Worm (Caenorhabditis elegans): ENCODE measurements around the gene K09C6.3.
"Not testable (repeated sequence)": the region's sequence is repeated elsewhere in the genome, so short reads cannot be mapped to it uniquely, and the experiment has no call there.

K09C6.3 gene

ce11 chrV:817182-817581 lies 35.1 kb upstream of the K09C6.3 start, which contains the start of gene R13D11.1:
Gene R13D11.1, plus strand, starts transcription at chrV:817482.
- TF ChIP-seq hmg-4 (GFP tag; optimal IDR thresholded peaks at IDR 0.05) (no peak), ceh-36 (tag; optimal IDR thresholded peaks at IDR 0.05) (no peak), ets-7 (tag; optimal IDR thresholded peaks at IDR 0.05) (no peak), tbx-37 (GFP tag; conservative IDR thresholded peaks at IDR 0.05) (no peak), hmbx-1 (tag; optimal IDR thresholded peaks at IDR 0.05) (no peak), F13C5.2 (tag; optimal IDR thresholded peaks at IDR 0.05) (no peak), sea-1 (GFP tag; conservative IDR thresholded peaks at IDR 0.05) (no peak), tbx-11 (GFP tag; IDR thresholded peaks at IDR 0.05) (no peak), tra-4 (tag; optimal IDR thresholded peaks at IDR 0.05) (no peak)

DNA sequence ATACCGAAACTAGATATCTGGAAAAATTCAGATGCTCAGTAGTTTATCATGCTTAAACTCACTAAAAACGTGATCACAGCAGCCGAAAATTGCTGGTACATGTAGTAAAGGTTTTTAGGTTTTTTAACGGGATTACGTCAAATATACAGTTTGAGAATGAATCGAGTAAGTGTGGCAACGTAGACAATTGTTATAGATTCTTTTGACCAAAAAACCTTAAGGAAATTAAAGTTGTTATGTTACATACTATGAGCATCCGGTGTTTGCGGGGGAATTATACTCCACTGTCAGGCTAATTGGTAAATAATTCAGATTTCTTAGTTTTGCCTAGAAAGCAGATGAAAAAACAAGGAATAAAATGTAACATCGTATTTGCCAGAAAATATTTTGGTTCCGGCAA lies 31.7 kb upstream of the K09C6.3 start, which contains the start of gene srx-32:
srx-32 (minus strand) TSS at position 101 of the 400 bp plus-strand sequence.
- not testable (repeated sequence) for TF ChIP-seq pes-1 (GFP tag; IDR thresholded peaks at IDR 0.05); scrt-1 (GFP tag; IDR thresholded peaks at IDR 0.05); hnd-1 (tag; optimal IDR thresholded peaks at IDR 0.05)

- TF ChIP-seq F13C5.2 (tag; optimal IDR thresholded peaks at IDR 0.05); ceh-36 (tag; optimal IDR thresholded peaks at IDR 0.05); hmg-4 (GFP tag; optimal IDR thresholded peaks at IDR 0.05): not testable (repeated sequence)
Measured at ce11 chrV:822922-823321, 29.4 kb upstream of the K09C6.3 start, which contains the start of gene srx-31. Gene srx-31, minus strand, starts transcription at chrV:823022.

DNA sequence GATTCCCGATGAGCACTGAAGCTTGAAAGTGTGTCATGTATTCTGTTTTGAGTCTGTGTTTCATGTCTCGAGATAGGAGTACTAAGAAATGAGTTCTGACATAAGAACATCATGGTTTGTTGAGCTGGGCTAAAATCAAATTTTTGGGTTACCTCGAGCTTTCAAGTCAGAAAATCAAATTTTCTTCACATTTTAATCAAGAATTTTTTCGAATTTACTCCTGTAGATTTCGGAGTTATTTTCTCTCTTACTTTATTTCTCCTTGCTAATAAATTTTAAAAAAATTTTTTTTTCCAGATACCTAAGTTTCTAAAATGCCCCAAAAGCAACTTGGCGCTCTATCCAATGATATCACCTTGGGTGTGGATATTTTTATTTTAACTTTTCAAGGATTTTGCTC lies 26.2 kb upstream of the K09C6.3 start, which contains the start of gene F41H8.2:
F41H8.2 (plus strand) TSS at position 301 of the 400 bp plus-strand sequence.
- TF ChIP-seq tbx-37 (GFP tag; conservative IDR thresholded peaks at IDR 0.05) (no peak), aly-1 (tag; optimal IDR thresholded peaks at IDR 0.05) (no peak), pes-1 (GFP tag; IDR thresholded peaks at IDR 0.05) (no peak), hnd-1 (tag; optimal IDR thresholded peaks at IDR 0.05) (no peak), scrt-1 (GFP tag; IDR thresholded peaks at IDR 0.05) (no peak), hmg-4 (GFP tag; optimal IDR thresholded peaks at IDR 0.05) (no peak), ceh-36 (tag; optimal IDR thresholded peaks at IDR 0.05) (no peak), F13C5.2 (tag; optimal IDR thresholded peaks at IDR 0.05) (no peak), ceh-13 (GFP tag; optimal IDR thresholded peaks at IDR 0.05) (no peak), sea-1 (GFP tag; conservative IDR thresholded peaks at IDR 0.05) (no peak), flt-1 (GFP tag; IDR thresholded peaks at IDR 0.05) (no peak)

DNA sequence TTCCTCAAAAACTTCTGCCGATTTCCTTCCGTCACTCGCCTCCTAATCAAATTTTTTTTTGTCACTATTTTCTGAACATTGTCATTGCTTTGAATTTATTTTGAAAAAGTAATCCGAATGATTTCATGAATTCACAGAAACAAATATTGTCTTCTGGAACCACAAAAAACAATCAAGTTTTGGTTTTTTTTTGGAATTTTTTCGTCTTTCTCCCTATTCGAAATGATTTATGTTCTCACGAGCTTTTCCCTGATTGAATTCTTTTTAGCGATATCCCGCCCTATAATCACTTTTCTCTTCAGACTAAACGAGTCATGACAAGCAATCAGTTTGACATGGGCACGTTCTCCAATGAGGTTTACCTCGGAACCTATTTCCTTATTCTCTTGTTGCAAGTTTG lies 18.9 kb upstream of the K09C6.3 start, which contains the start of gene F41H8.1:
F41H8.1 (plus strand) TSS at position 301 of the 400 bp plus-strand sequence.
- TF ChIP-seq scrt-1 (GFP tag; IDR thresholded peaks at IDR 0.05): no peak
- TF ChIP-seq ceh-13 (GFP tag; optimal IDR thresholded peaks at IDR 0.05): no peak
- no peak for TF ChIP-seq hmbx-1 (tag; optimal IDR thresholded peaks at IDR 0.05)
- no peak for TF ChIP-seq pes-1 (GFP tag; IDR thresholded peaks at IDR 0.05)
- no peak for TF ChIP-seq aly-1 (tag; optimal IDR thresholded peaks at IDR 0.05)
- TF ChIP-seq hmg-4 (GFP tag; optimal IDR thresholded peaks at IDR 0.05): no peak
- no peak for TF ChIP-seq sea-1 (GFP tag; conservative IDR thresholded peaks at IDR 0.05)
- no peak for TF ChIP-seq tra-4 (tag; optimal IDR thresholded peaks at IDR 0.05)
- no peak for TF ChIP-seq ets-7 (tag; optimal IDR thresholded peaks at IDR 0.05)
- no peak for TF ChIP-seq ceh-36 (tag; optimal IDR thresholded peaks at IDR 0.05)
- TF ChIP-seq flt-1 (GFP tag; IDR thresholded peaks at IDR 0.05): no peak
- no peak for TF ChIP-seq tbx-11 (GFP tag; IDR thresholded peaks at IDR 0.05)

DNA sequence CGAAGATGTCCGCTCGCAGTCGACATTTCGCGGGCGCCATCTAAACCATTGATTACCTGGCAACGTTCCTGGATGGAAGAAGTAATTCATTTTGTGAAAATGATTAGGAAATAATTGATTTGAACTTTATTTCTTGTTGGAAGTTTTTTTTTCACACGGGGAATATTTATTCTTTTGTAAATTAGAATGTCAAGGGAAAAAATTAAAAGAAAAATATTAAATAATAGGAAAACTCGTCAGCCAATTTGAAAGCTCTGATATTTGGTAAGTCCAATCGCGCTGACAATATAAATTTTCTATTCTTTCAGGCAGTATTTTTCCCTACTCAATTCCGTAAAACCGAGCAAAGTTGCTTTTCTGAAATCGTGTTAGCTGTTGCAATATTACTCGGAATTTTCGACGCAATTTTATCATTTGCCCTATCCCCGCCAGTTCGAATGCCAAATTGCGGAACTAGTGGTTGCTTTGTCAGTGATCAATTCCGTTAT lies 13.3 kb upstream of the K09C6.3 start, which contains the start of the genes K09C6.7 and K09C6.10:
K09C6.7 (minus strand) TSS at position 101 of the 488 bp plus-strand sequence.
K09C6.10 (plus strand) TSS at position 438 of the 488 bp plus-strand sequence.
- not testable (repeated sequence) for TF ChIP-seq hmg-4 (GFP tag; optimal IDR thresholded peaks at IDR 0.05); ceh-13 (GFP tag; optimal IDR thresholded peaks at IDR 0.05); ceh-36 (tag; optimal IDR thresholded peaks at IDR 0.05)

DNA sequence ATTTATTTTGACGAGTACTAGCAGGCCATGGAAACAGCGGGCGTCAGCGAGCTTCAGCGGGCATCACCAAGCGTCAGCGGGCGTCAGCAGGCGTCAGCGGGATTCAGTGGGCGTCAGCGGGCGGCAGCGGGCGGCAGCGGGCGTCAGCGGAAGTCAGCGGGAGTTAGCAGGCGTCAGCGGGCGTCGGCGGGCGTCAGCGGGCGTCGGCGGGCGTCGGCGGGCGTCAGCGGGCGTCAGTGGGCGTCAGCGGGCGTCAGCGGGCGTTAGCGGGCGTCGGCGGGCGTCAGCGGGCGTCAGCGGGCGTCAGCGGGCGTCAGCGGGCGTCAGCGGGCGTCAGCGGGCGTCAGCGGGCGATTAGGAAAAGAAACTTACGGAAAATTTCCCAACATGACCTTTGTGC lies 9.7 kb upstream of the K09C6.3 start:
- TF ChIP-seq hmbx-1 (tag; optimal IDR thresholded peaks at IDR 0.05) (no peak), pes-1 (GFP tag; IDR thresholded peaks at IDR 0.05) (peak; percentile 47; the same call in 1 of the 2 replicates)

DNA sequence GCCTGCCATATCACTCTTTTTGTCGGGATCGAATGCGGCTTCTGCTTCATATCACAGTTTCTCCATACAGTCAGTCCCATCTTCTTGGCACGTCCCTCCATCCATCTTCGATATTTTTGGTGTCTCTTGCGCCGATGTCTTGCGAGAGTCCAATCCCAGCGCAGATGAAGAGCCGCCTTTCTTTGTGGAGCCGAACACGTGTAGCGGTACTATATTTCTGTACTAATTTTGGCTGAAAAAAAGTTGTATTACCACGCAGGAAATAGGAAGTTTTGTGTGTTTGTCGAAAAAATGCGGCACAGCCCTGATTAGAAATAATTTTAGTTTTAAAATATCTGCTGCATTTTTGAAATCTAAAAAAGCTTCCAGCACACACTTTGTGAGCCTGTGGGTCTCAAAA lies 9.2 kb upstream of the K09C6.3 start, which contains the start of gene K09C6.8:
K09C6.8 (minus strand) TSS at position 101 of the 400 bp plus-strand sequence.
- TF ChIP-seq hmg-4 (GFP tag; optimal IDR thresholded peaks at IDR 0.05); aly-1 (tag; optimal IDR thresholded peaks at IDR 0.05); flt-1 (GFP tag; IDR thresholded peaks at IDR 0.05): not testable (repeated sequence)

ce11 chrV:847521-847920 lies 4.8 kb upstream of the K09C6.3 start, which contains the start of gene srbc-13:
Gene srbc-13, plus strand, starts transcription at chrV:847821.
- TF ChIP-seq B0310.2 (tag; optimal IDR thresholded peaks at IDR 0.05) (no peak), ceh-36 (tag; optimal IDR thresholded peaks at IDR 0.05) (no peak), hmbx-1 (tag; optimal IDR thresholded peaks at IDR 0.05) (no peak), aly-1 (tag; optimal IDR thresholded peaks at IDR 0.05) (no peak), hmg-4 (GFP tag; optimal IDR thresholded peaks at IDR 0.05) (no peak), ceh-13 (GFP tag; optimal IDR thresholded peaks at IDR 0.05) (no peak), pes-1 (GFP tag; IDR thresholded peaks at IDR 0.05) (no peak)
